Worm (Caenorhabditis elegans): ENCODE data around the gene col-76.

DNA sequence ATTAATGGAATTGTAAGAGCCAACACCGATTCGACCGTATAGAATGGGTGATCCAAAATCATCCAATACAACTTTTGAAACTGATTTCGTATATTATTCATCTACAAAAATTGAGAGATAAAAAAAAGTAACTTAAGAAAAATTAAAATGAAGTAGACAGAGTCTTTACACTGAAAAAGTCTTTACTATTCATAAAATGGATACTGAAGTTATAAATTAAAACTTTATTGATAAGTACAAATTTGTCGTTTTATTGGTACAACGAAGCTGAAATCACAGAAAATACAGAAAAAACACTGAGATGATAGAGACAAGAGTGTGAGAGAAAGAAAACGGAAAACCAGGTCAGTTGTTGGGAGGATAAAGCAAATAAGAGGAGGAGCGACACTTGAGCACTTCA, 10.2 kb downstream of the col-76 start, which contains the start of gene M110.10:
- no peak for TF ChIP-seq nhr-11 (tag; optimal IDR thresholded peaks at IDR 0.05)
- no peak for TF ChIP-seq ceh-19 (GFP tag; optimal IDR thresholded peaks at IDR 0.05)
- no peak for TF ChIP-seq pha-4 (tag; optimal IDR thresholded peaks at IDR 0.05)
- TF ChIP-seq nfya-1 (tag; optimal IDR thresholded peaks at IDR 0.05), result no peak
- TF ChIP-seq K09A11.1 (tag; optimal IDR thresholded peaks at IDR 0.05; ENCODE audit: insufficient read depth), result no peak
- no peak for TF ChIP-seq unc-55 (GFP tag; optimal IDR thresholded peaks at IDR 0.05)

Measured in whole organism, late embryonic.